Fruit fly (Drosophila melanogaster) whole organism, pupa: ENCODE data around the gene CG10472.

Experiments used
- CG14655 ChIP-seq: fragments of 200-800 bp; sonication (Bioruptor generic); optimal IDR thresholded peaks from 3 replicates; lab custom pipeline; 2017; ENCODE audit warnings: mild to moderate bottlenecking, missing biosample characterization, missing genetic modification reagents, missing genetic modification characterization
- CG32121 ChIP-seq: fragments of 200-800 bp; sonication (Bioruptor generic); IDR thresholded peaks from 2 replicates; pipeline ENCODE4 v1.3.6; 2022; ENCODE audit warnings: missing biosample characterization, missing genetic modification characterization

- no peak for TF ChIP-seq CG14655 (GFP tag; lab: Kevin White, UChicago)
- no peak for TF ChIP-seq CG32121 (GFP tag; lab: Robert Waterston, UW)
Measured at dm6 chr3L:6103658-6104057, 40.9 kb upstream of the CG10472 start.
